Fruit fly (Drosophila melanogaster): Measurements from ENCODE around the gene CG11722.

CG11722 gene

dm6 chr3R:10045343-10045742 is at the start of gene CG11722, which contains the start of gene mtTFB2:
Gene CG11722 (minus strand): TSS chr3R:10045542.
Gene mtTFB2 (plus strand): TSS chr3R:10045574.
- TF ChIP-seq CTCF (optimal IDR thresholded peaks at IDR 0.05) (no peak), CG8478 (optimal IDR thresholded peaks at IDR 0.05) (no peak)

DNA sequence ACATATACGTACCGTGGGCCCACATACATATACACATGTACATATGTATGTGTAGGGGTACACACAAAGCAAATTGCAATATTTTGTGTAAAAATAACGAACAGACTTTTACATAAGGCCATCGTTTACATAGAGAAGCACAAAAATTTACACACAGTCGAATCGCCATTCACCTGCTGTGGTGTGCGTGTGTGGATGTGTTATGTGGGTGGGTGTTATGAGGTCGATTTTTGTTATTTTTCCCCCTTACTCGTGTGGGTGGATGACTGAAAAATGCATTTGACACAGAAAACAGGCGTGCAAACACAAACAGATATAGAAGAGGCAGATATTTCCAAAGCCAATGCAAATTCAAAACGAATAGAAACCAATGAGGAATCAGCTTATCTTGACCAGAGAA is 49.7 kb upstream of the CG11722 start:
- TF ChIP-seq CTCF (optimal IDR thresholded peaks at IDR 0.05), result no peak

dm6 chr3R:10093252-10094030 is 48.1 kb upstream of the CG11722 start:
- TF ChIP-seq CG8478 (optimal IDR thresholded peaks at IDR 0.05) (peak; percentile 26), CTCF (optimal IDR thresholded peaks at IDR 0.05) (no peak)

DNA sequence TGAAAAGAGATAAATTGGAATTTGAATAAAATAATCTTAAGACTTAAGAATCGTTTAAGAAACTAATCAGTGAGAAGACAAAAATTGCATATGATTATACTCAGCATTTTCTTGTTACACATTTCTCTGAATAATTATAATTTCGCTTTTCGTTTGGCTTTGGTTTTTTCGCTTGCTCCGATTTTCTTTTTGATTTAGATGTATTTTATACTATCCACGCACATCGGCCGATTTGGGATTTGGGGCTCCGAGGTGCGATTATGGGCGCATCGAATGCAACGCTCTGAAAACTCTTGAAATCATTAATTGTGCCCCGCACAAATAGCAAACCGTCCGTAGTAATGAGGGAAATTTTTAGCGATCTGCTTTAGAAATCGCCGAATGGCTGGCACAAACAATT is 46.2 kb upstream of the CG11722 start:
- no peak for TF ChIP-seq CTCF (optimal IDR thresholded peaks at IDR 0.05)
- TF ChIP-seq CG8478 (optimal IDR thresholded peaks at IDR 0.05), result no peak

DNA sequence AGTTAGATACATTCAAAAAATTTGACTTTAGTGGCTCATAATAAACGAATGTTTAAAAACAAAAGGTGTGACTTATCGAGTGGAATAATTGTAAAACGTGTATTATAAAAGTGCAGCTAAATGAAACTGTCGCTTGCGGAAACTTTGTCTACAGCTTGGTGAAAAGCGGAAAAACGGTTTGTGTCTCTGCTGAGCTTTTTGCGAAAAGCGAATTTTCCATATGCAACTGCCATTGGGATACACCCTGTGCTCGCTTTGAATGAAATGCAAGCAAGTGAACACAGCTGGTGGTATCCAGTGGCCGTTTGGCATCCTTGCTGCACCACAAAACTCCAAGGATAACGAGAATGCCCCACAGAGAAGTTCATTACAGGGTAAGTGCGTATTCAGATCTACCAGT is 45.6 kb upstream of the CG11722 start:
- TF ChIP-seq CTCF (optimal IDR thresholded peaks at IDR 0.05), result no peak
- TF ChIP-seq CG8478 (optimal IDR thresholded peaks at IDR 0.05), result no peak

dm6 chr3R:10089171-10089664 is 43.9 kb upstream of the CG11722 start:
- TF ChIP-seq CG8478 (optimal IDR thresholded peaks at IDR 0.05) (no peak), CTCF (optimal IDR thresholded peaks at IDR 0.05) (no peak)

DNA sequence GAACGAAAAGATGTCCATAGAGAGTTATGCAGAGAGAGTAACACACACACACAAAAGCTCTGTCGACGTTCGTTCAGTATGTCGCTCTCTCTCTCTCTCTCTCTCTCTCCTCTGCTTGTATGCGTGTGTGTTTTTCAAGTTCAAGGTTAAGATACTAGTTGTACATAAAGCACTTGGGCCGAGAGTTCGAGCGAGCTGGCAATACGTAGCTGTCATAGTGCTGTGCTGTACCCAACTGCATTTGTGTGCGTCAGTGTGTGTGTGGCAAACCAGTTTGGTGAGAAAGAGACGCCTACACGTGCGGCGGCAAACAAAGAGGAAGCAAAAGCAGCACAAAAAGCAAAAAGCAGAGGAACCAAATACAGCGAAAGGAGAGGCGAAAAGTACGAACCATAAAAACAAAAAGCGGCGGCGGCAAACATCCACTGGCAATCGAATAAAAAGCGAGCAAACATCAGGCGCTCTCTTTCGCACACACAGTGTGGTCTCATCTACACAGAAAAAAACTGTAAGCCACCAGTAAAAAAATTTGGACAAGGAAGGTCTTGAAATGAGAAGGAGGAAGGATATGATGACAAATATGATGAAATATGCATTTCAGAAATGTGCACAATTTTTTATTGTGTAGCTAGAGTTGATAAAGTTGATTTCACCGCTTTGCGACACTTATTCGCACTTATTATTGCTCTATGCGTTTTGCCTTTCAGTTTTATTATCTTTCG is 42.0 kb upstream of the CG11722 start:
- peak; percentile 41 for TF ChIP-seq CG8478 (optimal IDR thresholded peaks at IDR 0.05)
- no peak for TF ChIP-seq CTCF (optimal IDR thresholded peaks at IDR 0.05)

dm6 chr3R:10086683-10087082 is 41.3 kb upstream of the CG11722 start:
- TF ChIP-seq CTCF (optimal IDR thresholded peaks at IDR 0.05), result no peak
- no peak for TF ChIP-seq CG8478 (optimal IDR thresholded peaks at IDR 0.05)

- TF ChIP-seq CTCF (optimal IDR thresholded peaks at IDR 0.05) (no peak), CG8478 (optimal IDR thresholded peaks at IDR 0.05) (no peak)
These were observed 40.9 kb upstream of the CG11722 start for dm6 chr3R:10086222-10086621.

DNA sequence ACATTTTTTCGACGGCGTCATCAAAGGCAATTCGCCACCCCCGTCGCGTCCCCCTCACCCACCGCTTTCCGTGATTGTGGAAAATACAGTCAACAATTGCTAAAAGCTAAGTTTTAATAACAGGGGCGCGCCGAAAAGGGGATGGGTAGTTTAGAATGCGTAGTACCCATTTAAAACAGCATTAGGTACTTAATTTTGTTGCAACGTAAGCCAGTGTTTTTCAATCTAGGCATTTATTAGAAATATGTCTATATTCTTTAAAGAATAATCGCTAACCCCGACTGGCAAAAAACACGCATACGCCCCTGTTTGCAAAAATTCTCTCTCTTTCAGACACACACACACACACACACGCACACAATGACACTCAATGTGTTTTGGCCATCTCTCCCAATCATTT is 39.6 kb upstream of the CG11722 start:
- TF ChIP-seq CTCF (optimal IDR thresholded peaks at IDR 0.05) (no peak), CG8478 (optimal IDR thresholded peaks at IDR 0.05) (no peak)

DNA sequence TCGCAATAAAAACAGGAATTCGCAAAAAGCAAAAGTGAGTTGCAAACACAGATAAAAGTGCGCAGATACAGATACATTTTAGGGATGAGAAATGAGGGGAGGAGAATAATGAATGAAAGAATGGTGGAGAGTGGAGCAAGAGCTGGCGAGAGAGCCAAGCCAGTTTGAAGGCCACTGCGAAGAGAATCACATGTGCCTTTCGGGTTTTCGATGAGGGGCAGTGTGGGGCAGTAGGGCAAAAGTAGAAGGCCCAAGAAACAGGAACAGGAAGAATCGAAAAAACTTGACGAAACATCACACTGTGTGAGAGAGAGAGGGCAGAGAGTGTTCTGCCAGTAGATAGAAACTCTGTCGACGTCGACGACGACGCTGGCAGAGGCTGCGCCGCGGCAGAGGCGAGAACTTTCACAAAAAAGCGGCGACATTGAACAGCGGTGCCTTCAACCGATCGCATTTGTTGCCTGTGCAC is 38.9 kb upstream of the CG11722 start:
- no peak for TF ChIP-seq CG8478 (optimal IDR thresholded peaks at IDR 0.05)
- TF ChIP-seq CTCF (optimal IDR thresholded peaks at IDR 0.05), result no peak

- TF ChIP-seq CG8478 (optimal IDR thresholded peaks at IDR 0.05) (no peak), CTCF (optimal IDR thresholded peaks at IDR 0.05) (no peak)
These were observed 37.7 kb upstream of the CG11722 start for dm6 chr3R:10083077-10083476.

dm6 chr3R:10082549-10083075 is 37.3 kb upstream of the CG11722 start:
- TF ChIP-seq CG8478 (optimal IDR thresholded peaks at IDR 0.05) (no peak), CTCF (optimal IDR thresholded peaks at IDR 0.05) (no peak)

DNA sequence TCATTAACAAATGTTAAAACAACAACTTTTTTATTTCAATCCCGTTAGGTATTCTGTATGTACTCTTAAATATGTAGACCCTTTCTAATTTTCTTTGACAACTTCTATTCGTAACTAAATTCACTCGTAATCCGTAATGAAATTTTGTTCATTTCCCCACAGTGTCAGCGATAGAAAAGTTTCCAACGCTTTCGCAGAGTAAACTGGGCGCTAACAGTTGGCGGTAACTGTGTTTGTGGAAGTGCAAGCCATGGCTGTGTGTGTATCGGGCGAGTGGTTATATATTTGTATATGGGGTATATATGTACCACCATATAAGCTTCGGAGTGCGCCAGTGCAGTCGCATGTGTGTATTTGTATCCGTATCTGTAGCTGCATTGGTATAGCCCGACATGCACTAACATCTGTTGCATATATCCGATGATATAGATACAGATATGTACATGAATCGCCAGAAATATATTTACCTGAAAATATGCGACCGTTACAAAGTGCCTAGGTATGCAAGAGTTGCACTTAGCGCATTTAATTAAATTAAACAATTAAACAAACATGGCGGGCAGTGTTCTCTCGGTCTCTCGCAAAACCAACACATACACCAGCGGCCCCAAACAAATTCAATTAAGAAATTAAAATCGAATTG is 36.2 kb upstream of the CG11722 start:
- no peak for TF ChIP-seq CTCF (optimal IDR thresholded peaks at IDR 0.05)
- no peak for TF ChIP-seq CG8478 (optimal IDR thresholded peaks at IDR 0.05)

DNA sequence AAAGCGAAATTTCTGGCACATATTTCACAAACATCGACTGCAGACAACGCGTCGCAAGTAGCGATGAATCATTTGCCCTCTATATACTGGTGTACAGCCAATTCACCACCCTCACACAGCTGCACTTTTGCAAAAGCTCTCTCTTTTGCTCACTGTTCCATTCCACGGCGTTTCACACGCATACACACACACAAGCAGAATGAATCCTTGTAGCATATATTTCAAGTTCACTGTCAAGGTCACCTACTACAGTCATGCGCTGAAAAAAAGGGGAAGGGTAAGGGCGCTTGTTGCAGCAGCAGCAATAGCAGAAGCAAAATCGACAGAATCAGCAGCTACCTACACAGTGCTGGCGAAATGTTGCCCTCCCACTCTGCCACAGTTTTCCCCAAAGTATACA is 35.4 kb upstream of the CG11722 start:
- no peak for TF ChIP-seq CTCF (optimal IDR thresholded peaks at IDR 0.05)
- TF ChIP-seq CG8478 (optimal IDR thresholded peaks at IDR 0.05), result no peak

Measured in S2 (cell line).